Fruit fly (Drosophila melanogaster) whole organism, pupa: Measurements from ENCODE around the gene natalisin.

Source experiments
- CG12605 ChIP-seq: fragments of 200-800 bp; sonication (Bioruptor generic); IDR thresholded peaks from 2 replicates; pipeline ENCODE4 v1.3.6; 2022; ENCODE audit warnings: missing biosample characterization, missing genetic modification characterization
- CG32121 ChIP-seq: fragments of 200-800 bp; sonication (Bioruptor generic); IDR thresholded peaks from 2 replicates; pipeline ENCODE4 v1.3.6; 2022; ENCODE audit warnings: missing biosample characterization, missing genetic modification characterization
- CG34367 ChIP-seq: fragments of 200-800 bp; sonication (Bioruptor generic); optimal IDR thresholded peaks from 2 replicates; lab custom pipeline; 2018; ENCODE audit warnings: missing biosample characterization, mild to moderate bottlenecking, missing genetic modification characterization
- CG8159 ChIP-seq: fragments of 200-800 bp; sonication (Bioruptor generic); optimal IDR thresholded peaks from 3 replicates; lab custom pipeline; 2018; ENCODE audit warnings: missing biosample characterization, mild to moderate bottlenecking, missing genetic modification characterization, moderate library complexity
- D1 ChIP-seq: fragments of 200-800 bp; sonication (Bioruptor generic); optimal IDR thresholded peaks from 2 replicates; lab custom pipeline; 2018; ENCODE audit warnings: missing biosample characterization, mild to moderate bottlenecking, missing genetic modification characterization, moderate library complexity
- Ets98B ChIP-seq: fragments of 200-800 bp; sonication (Bioruptor generic); IDR thresholded peaks from 2 replicates; pipeline ENCODE4 v1.3.6; 2022; ENCODE audit warnings: missing biosample characterization, missing genetic modification characterization
- gl ChIP-seq: fragments of 200-800 bp; sonication (Bioruptor generic); optimal IDR thresholded peaks from 2 replicates; lab custom pipeline; 2018; ENCODE audit warnings: missing biosample characterization, mild to moderate bottlenecking, missing genetic modification characterization
- rn ChIP-seq: fragments of 200-800 bp; sonication (Bioruptor generic); IDR thresholded peaks from 2 replicates; pipeline ENCODE4 v1.3.6; 2022; ENCODE audit warnings: missing biosample characterization, missing genetic modification characterization

DNA sequence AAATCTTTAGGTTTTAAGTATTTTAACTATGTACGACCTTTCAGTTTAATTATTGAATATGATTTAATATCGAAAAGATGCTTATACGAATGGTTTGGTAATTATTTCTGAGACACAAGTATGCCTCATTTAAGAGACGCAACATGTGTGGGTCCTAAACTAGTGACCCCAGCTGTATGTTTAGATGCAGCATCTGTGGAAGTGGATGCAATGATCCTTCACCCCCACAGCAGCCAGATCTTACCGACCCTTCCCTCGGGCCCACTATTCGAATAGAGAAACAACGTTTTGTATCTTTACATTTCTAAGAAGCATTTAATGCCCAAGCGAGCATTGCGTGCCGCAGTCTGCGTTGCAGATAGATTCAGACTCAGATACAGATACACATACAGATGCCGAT is 39.5 kb downstream of the natalisin start:
- TF ChIP-seq rn (GFP tag; lab: Robert Waterston, UW) (no peak), CG32121 (GFP tag; lab: Robert Waterston, UW) (no peak), gl (tag; lab: Kevin White, UChicago) (no peak), CG34367 (tag; lab: Kevin White, UChicago) (no peak), CG12605 (no peak), Ets98B (no peak), CG8159 (no peak), D1 (tag; lab: Kevin White, UChicago) (no peak)
